Fruit fly (Drosophila melanogaster): Measurements from ENCODE around the gene CG13937.

Gene CG13937

DNA sequence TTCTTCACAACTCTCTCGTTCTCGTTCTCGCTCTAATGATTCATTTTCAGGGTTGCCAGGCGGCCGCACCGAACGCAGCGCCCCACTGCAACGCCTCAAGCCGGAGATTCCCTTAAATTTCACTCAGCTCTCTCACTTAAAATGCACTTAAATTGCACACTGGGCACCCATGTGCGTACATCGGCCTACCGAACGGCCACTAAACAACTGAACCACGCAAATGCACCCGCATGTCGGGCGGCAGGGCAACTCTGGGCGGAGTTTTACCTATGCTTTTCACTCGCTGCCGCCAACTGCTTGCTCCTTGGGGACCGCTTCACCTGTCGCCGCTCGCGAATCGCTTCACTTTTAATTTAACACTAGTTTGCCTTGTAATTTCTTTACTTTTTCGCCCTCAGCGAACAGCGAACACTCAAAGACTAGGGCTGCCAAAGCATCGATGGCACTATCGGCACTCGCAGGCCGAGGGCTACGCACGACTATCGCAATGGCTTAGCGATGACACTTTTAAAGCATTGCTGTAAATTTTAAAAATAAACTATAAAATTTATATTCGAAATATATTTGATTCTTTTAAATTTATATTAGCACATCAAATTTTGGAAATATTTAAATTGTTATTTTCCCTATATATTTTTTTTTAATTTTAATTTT, 20.9 kb downstream of the CG13937 start, which contains the start of gene Rap1 (continued):
- TF ChIP-seq dm (GFP tag; optimal IDR thresholded peaks at IDR 0.05) (peak; percentile 47), Fer1 (GFP tag; optimal IDR thresholded peaks at IDR 0.05) (peak; percentile 42), exex (tag; optimal IDR thresholded peaks at IDR 0.05) (peak; percentile 24), CG8924 (tag; optimal IDR thresholded peaks at IDR 0.05) (no peak), CG10267 (tag; optimal IDR thresholded peaks at IDR 0.05) (peak; percentile 71), gro (GFP tag; optimal IDR thresholded peaks at IDR 0.05) (peak; percentile 40), E2f1 (GFP tag; IDR thresholded peaks at IDR 0.05) (peak; percentile 70), NfI (GFP tag; optimal IDR thresholded peaks at IDR 0.05) (peak; percentile 8), CG1832 (GFP tag; optimal IDR thresholded peaks at IDR 0.05) (peak; percentile 71), prd (optimal IDR thresholded peaks at IDR 0.05) (no peak), prd (GFP tag; IDR thresholded peaks at IDR 0.05) (peak; percentile 90), aop (GFP tag; IDR thresholded peaks at IDR 0.05) (peak; percentile 9; the same call in 1 of the 2 replicates), Nf-YA (GFP tag; IDR thresholded peaks at IDR 0.05) (peak; percentile 21; the same call in 1 of the 2 replicates), CG11696 (GFP tag; IDR thresholded peaks at IDR 0.05) (peak; percentile 10; the same call in 1 of the 2 replicates), jumu (GFP tag; optimal IDR thresholded peaks at IDR 0.05) (peak; percentile 69), yki (optimal IDR thresholded peaks at IDR 0.05) (no peak), chif (GFP tag; optimal IDR thresholded peaks at IDR 0.05) (peak; percentile 9 to 11), CG4707 (GFP tag; optimal IDR thresholded peaks at IDR 0.05) (no peak), az2 (GFP tag; optimal IDR thresholded peaks at IDR 0.05) (peak; percentile 53), Dbx (GFP tag; IDR thresholded peaks at IDR 0.05) (peak; percentile 90), Taf1 (GFP tag; IDR thresholded peaks at IDR 0.05) (peak; percentile 25; the same call in 1 of the 2 replicates), Gsc (GFP tag; IDR thresholded peaks at IDR 0.05) (no peak), wor (GFP tag; IDR thresholded peaks at IDR 0.05) (peak; percentile 15; the same call in 1 of the 2 replicates), lilli (GFP tag; optimal IDR thresholded peaks at IDR 0.05) (peak; percentile 67), CG1603 (tag; optimal IDR thresholded peaks at IDR 0.05) (peak; percentile 42), mirr (GFP tag; optimal IDR thresholded peaks at IDR 0.05) (peak; percentile 53), CG13424 (tag; optimal IDR thresholded peaks at IDR 0.05) (peak; percentile 33), CG8478 (optimal IDR thresholded peaks at IDR 0.05) (peak; percentile 47), sc (optimal IDR thresholded peaks at IDR 0.05) (no peak), sc (GFP tag; optimal IDR thresholded peaks at IDR 0.05) (peak; percentile 14), Ptx1 (GFP tag; IDR thresholded peaks at IDR 0.05) (peak; percentile 81), CG12299 (tag; optimal IDR thresholded peaks at IDR 0.05) (no peak), fd96Cb (tag; optimal IDR thresholded peaks at IDR 0.05) (no peak), ssp (GFP tag; IDR thresholded peaks at IDR 0.05) (peak; percentile 73), tio (GFP tag; optimal IDR thresholded peaks at IDR 0.05) (no peak), sd (tag; optimal IDR thresholded peaks at IDR 0.05) (no peak), scrt (GFP tag; optimal IDR thresholded peaks at IDR 0.05) (peak; percentile 4), ERR (GFP tag; optimal IDR thresholded peaks at IDR 0.05) (peak; percentile 35), pan (optimal IDR thresholded peaks at IDR 0.05) (no peak), pan (GFP tag; optimal IDR thresholded peaks at IDR 0.05 in 1 of 2, IDR thresholded peaks at IDR 0.05 in 1 of 2) (peak in 1 of 2 experiments; percentile 70), bsh (GFP tag; optimal IDR thresholded peaks at IDR 0.05) (no peak), Sox102F (GFP tag; optimal IDR thresholded peaks at IDR 0.05) (peak; percentile 28), Hr39 (optimal IDR thresholded peaks at IDR 0.05) (no peak), chinmo (GFP tag; IDR thresholded peaks at IDR 0.05; ENCODE audit: partially characterized antibody) (peak; percentile 54; the same call in 2 of the 4 replicates), CoRest (tag; optimal IDR thresholded peaks at IDR 0.05) (peak; percentile 66), stc (GFP tag; IDR thresholded peaks at IDR 0.05) (no peak), Ets65A (GFP tag) (peak; percentile 97), H2.0 (GFP tag; IDR thresholded peaks at IDR 0.05) (peak; percentile 75), CG30020 (tag; optimal IDR thresholded peaks at IDR 0.05) (peak; percentile 34), CTCF (GFP tag; optimal IDR thresholded peaks at IDR 0.05) (peak; percentile 4), Scr (GFP tag; IDR thresholded peaks at IDR 0.05; ENCODE audit: partially characterized antibody) (peak; percentile 95), chn (GFP tag; optimal IDR thresholded peaks at IDR 0.05) (peak; percentile 45)

Measured in whole organism, embryonic.